Worm (Caenorhabditis elegans) whole organism, young adult: Measurements from ENCODE around the gene F18G5.1.

Source experiments
- rcor-1 ChIP-seq: fragments of 200-800 bp; sonication (Bioruptor generic); IDR thresholded peaks from 2 replicates; pipeline ENCODE4 v1.3.6; 2022; ENCODE audit warnings: missing genetic modification reagents, missing genetic modification characterization, missing compliant biosample characterization
- rec-8 ChIP-seq, 2 experiments: sonication (generic microtip); optimal IDR thresholded peaks; 2 replicates each; lab custom pipeline; 2016; ENCODE audit warnings: mild to moderate bottlenecking in 2 of 2, missing genetic modification characterization in 2 of 2, missing genetic modification reagents in 2 of 2, missing genotype in 2 of 2, missing biosample characterization in 1 of 2, missing compliant biosample characterization in 1 of 2, moderate library complexity in 1 of 2
- rpc-1 ChIP-seq, 2 experiments: fragments of 150-350 bp in 1 of 2; sonication (generic microtip) in 1 of 2; optimal IDR thresholded peaks; 2 replicates each; lab custom pipeline; 2014 to 2018; ENCODE audit warnings: missing biosample characterization in 1 of 2, missing genetic modification characterization in 1 of 2, missing genetic modification reagents in 1 of 2, missing genotype in 1 of 2

ce11 chrX:9242123-9242522 lies 17.5 kb upstream of the F18G5.1 start, which contains the start of gene lgc-4:
- TF ChIP-seq rcor-1 (GFP tag; lab: Robert Waterston, UW): no peak
- no peak for TF ChIP-seq rec-8 (tag; optimal IDR thresholded peaks at IDR 0.05; lab: Kevin White, UChicago)
- no peak for TF ChIP-seq rpc-1 (optimal IDR thresholded peaks at IDR 0.05; lab: Kevin White, UChicago)
- no peak for TF ChIP-seq rpc-1 (tag; optimal IDR thresholded peaks at IDR 0.05; lab: Kevin White, UChicago)
